Fruit fly (Drosophila melanogaster): ENCODE results near the gene CG31668.

DNA sequence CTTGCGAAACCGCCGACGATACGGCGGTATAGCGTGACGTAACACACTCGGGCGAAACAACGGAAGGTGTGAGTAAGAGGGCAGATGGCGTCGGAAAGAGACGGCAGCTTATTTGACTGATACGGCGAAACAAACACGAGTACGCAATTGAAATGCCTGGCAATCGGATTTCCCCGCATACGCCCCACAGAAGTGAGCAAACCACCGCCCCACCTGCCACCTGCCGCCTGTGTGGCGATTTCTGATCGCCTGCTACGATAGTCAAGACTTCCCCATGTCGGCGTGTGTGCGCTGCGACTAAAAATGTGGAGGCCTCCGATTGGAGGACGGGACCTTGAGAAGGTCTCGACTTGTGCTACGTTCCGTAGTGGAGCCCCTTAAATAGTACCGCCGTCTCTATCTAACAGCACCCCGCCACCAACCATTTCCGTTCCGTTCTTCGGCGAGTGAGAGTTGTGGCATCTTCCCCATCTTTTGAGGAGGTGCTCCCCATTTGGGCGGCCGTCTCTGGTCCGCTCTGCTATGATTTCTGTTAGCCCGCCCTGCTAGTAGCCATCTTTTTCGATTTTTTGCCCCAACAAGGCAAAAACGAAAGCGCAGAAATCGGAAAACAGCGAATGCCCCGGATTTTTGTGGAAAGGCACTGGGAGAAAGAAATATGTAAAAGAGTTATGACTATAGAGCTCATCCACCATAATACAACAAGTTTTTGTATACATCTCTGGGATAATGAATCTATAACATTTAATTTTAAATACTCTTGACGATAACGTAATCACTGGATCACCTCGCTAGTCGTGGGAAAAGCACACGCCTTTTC is 7.1 kb downstream of the CG31668 start:
- TF ChIP-seq Abd-B (GFP tag; optimal IDR thresholded peaks at IDR 0.05) = no peak
- peak; percentile 80 for TF ChIP-seq Jra (GFP tag; optimal IDR thresholded peaks at IDR 0.05)
- peak; percentile 95 for TF ChIP-seq HLH106 (tag; optimal IDR thresholded peaks at IDR 0.05)
- peak; percentile 94 for TF ChIP-seq woc (GFP tag; optimal IDR thresholded peaks at IDR 0.05)
- peak; percentile 90 for TF ChIP-seq brk (GFP tag; optimal IDR thresholded peaks at IDR 0.05)
- peak; percentile 97 for TF ChIP-seq OdsH (GFP tag; optimal IDR thresholded peaks at IDR 0.05)
- no peak for TF ChIP-seq Dfd (GFP tag; optimal IDR thresholded peaks at IDR 0.05)
- TF ChIP-seq GATAd (GFP tag; optimal IDR thresholded peaks at IDR 0.05) = no peak
- peak; percentile 65 for TF ChIP-seq sv (GFP tag; optimal IDR thresholded peaks at IDR 0.05)
- peak; percentile 98 for TF ChIP-seq fru (GFP tag; optimal IDR thresholded peaks at IDR 0.05)

All from whole organism, wandering third instar larva.